Fruit fly (Drosophila melanogaster) whole organism, embryonic: ENCODE results near the gene CG15643.
A peak's percentile ranks its signal among the peaks of the same experiment; 100 is the strongest.

Experiments used
- Antp ChIP-seq: fragments of 200-800 bp; sonication (Bioruptor generic); optimal IDR thresholded peaks from 3 replicates; lab custom pipeline; 2016; ENCODE audit warnings: missing biosample characterization, missing genetic modification characterization
- B-H1 ChIP-seq: fragments of 200-800 bp; sonication (Bioruptor generic); IDR thresholded peaks from 3 replicates; pipeline ENCODE4 v1.3.6; 2022; ENCODE audit warnings: missing biosample characterization, missing genetic modification characterization
- CG1024 ChIP-seq: fragments of 200-800 bp; sonication (Bioruptor generic); IDR thresholded peaks from 2 replicates; pipeline ENCODE4 v1.3.6; 2022; ENCODE audit warnings: missing biosample characterization, missing genetic modification characterization
- CG10565 ChIP-seq: fragments of 200-800 bp; sonication (Bioruptor generic); optimal IDR thresholded peaks from 3 replicates; lab custom pipeline; 2016; ENCODE audit warnings: missing biosample characterization, mild to moderate bottlenecking, missing genetic modification characterization
- CG11093 ChIP-seq: fragments of 200-800 bp; sonication (Bioruptor generic); IDR thresholded peaks from 3 replicates; pipeline ENCODE4 v1.3.6; 2022; ENCODE audit warnings: missing biosample characterization, missing genetic modification characterization
- CG15073 ChIP-seq: fragments of 200-800 bp; sonication (Bioruptor generic); optimal IDR thresholded peaks from 2 replicates; lab custom pipeline; 2016; ENCODE audit warnings: missing biosample characterization, missing genetic modification characterization
- CG1529 ChIP-seq: fragments of 200-800 bp; sonication (Bioruptor generic); optimal IDR thresholded peaks from 3 replicates; lab custom pipeline; 2018; ENCODE audit warnings: missing biosample characterization, missing genetic modification characterization
- CG16779 ChIP-seq: fragments of 200-800 bp; sonication (Bioruptor generic); IDR thresholded peaks from 2 replicates; pipeline ENCODE4 v1.3.6; 2022; ENCODE audit warnings: missing biosample characterization, missing genetic modification characterization
- CG16815 ChIP-seq: fragments of 200-800 bp; sonication (Bioruptor generic); optimal IDR thresholded peaks from 3 replicates; lab custom pipeline; 2017; ENCODE audit warnings: missing biosample characterization, mild to moderate bottlenecking, missing genetic modification characterization
- CG18262 ChIP-seq: fragments of 200-800 bp; optimal IDR thresholded peaks from 3 replicates; lab custom pipeline; 2019; ENCODE audit warnings: missing biosample characterization, mild to moderate bottlenecking, missing genetic modification characterization, moderate library complexity
- CG2889 ChIP-seq: fragments of 200-800 bp; sonication (Bioruptor generic); IDR thresholded peaks from 3 replicates; pipeline ENCODE4 v1.3.6; 2022; ENCODE audit warnings: missing biosample characterization, missing genetic modification characterization
- CG31388 ChIP-seq: fragments of 200-800 bp; sonication (Bioruptor generic); optimal IDR thresholded peaks from 2 replicates; lab custom pipeline; 2016; ENCODE audit warnings: missing biosample characterization, missing genetic modification characterization
- CG32767 ChIP-seq: fragments of 200-800 bp; sonication (Bioruptor generic); IDR thresholded peaks from 2 replicates; pipeline ENCODE4 v1.3.6; 2022; ENCODE audit warnings: missing biosample characterization, missing genetic modification characterization
- CG3847 ChIP-seq: fragments of 200-800 bp; sonication (Bioruptor generic); IDR thresholded peaks from 2 replicates; pipeline ENCODE4 v1.3.6; 2022; ENCODE audit warnings: missing biosample characterization, missing genetic modification characterization
- CG42726 ChIP-seq: fragments of 200-800 bp; sonication (Bioruptor generic); IDR thresholded peaks from 2 replicates; pipeline ENCODE4 v1.3.6; 2022; ENCODE audit warnings: missing biosample characterization, missing genetic modification characterization; ENCODE audit not compliant: partially characterized antibody
- CG4282 ChIP-seq: fragments of 200-800 bp; sonication (Bioruptor generic); optimal IDR thresholded peaks from 2 replicates; lab custom pipeline; 2016; ENCODE audit warnings: missing biosample characterization, missing genetic modification characterization
- CG6272 ChIP-seq: fragments of 200-800 bp; sonication (Bioruptor generic); IDR thresholded peaks from 2 replicates; pipeline ENCODE4 v1.3.6; 2022; ENCODE audit warnings: missing biosample characterization, missing genetic modification characterization
- CG7357 ChIP-seq: fragments of 200-800 bp; sonication (Bioruptor generic); IDR thresholded peaks from 3 replicates; pipeline ENCODE4 v1.3.6; 2022; ENCODE audit warnings: missing biosample characterization, missing genetic modification characterization
- CG7372 ChIP-seq: fragments of 200-800 bp; sonication (Bioruptor generic); IDR thresholded peaks from 2 replicates; pipeline ENCODE4 v1.3.6; 2022; ENCODE audit warnings: missing biosample characterization, missing genetic modification characterization
- CG9609 ChIP-seq: fragments of 200-800 bp; sonication (Bioruptor generic); optimal IDR thresholded peaks from 3 replicates; lab custom pipeline; 2016; ENCODE audit warnings: missing biosample characterization, missing genetic modification characterization
- Camta ChIP-seq: fragments of 200-800 bp; sonication (Bioruptor generic); optimal IDR thresholded peaks from 2 replicates; lab custom pipeline; 2016; ENCODE audit warnings: missing biosample characterization, missing genetic modification characterization
- Dbx ChIP-seq: fragments of 200-800 bp; sonication (Bioruptor generic); IDR thresholded peaks from 3 replicates; pipeline ENCODE4 v1.3.6; 2022; ENCODE audit warnings: missing biosample characterization, missing genetic modification characterization
- Dip2 ChIP-seq: fragments of 200-800 bp; sonication (Bioruptor generic); IDR thresholded peaks from 2 replicates; pipeline ENCODE4 v1.3.6; 2022; ENCODE audit warnings: missing biosample characterization, missing genetic modification characterization
- Drgx ChIP-seq: fragments of 200-800 bp; sonication (Bioruptor generic); IDR thresholded peaks from 2 replicates; pipeline ENCODE4 v1.3.6; 2022; ENCODE audit warnings: missing biosample characterization, missing genetic modification characterization
- GATAe ChIP-seq: fragments of 200-800 bp; sonication (Bioruptor generic); conservative IDR thresholded peaks from 2 replicates; pipeline ENCODE4 v1.3.6; 2022; ENCODE audit warnings: missing biosample characterization, missing genetic modification characterization
- Gsc ChIP-seq: fragments of 200-800 bp; sonication (Bioruptor generic); IDR thresholded peaks from 2 replicates; pipeline ENCODE4 v1.3.6; 2022; ENCODE audit warnings: missing biosample characterization, missing genetic modification characterization
- H2.0 ChIP-seq: fragments of 200-800 bp; sonication (Bioruptor generic); IDR thresholded peaks from 2 replicates; pipeline ENCODE4 v1.3.6; 2022; ENCODE audit warnings: missing biosample characterization, missing genetic modification characterization
- Hand ChIP-seq: fragments of 200-800 bp; sonication (Bioruptor generic); optimal IDR thresholded peaks from 2 replicates; lab custom pipeline; 2017; ENCODE audit warnings: mild to moderate bottlenecking, missing biosample characterization, missing genetic modification reagents, missing genetic modification characterization
- Hmr ChIP-seq: fragments of 200-800 bp; sonication (Bioruptor generic); optimal IDR thresholded peaks from 3 replicates; lab custom pipeline; 2017; ENCODE audit warnings: mild to moderate bottlenecking, missing biosample characterization, missing genetic modification reagents, missing genetic modification characterization
- Jarid2 ChIP-seq: fragments of 200-800 bp; sonication (Bioruptor generic); optimal IDR thresholded peaks from 3 replicates; lab custom pipeline; 2017; ENCODE audit warnings: mild to moderate bottlenecking, missing biosample characterization, missing genetic modification reagents, missing genetic modification characterization
- MESR4 ChIP-seq: fragments of 200-800 bp; sonication (Bioruptor generic); optimal IDR thresholded peaks from 2 replicates; lab custom pipeline; 2018; ENCODE audit warnings: missing biosample characterization, mild to moderate bottlenecking, missing genetic modification characterization, moderate library complexity
- NC2β ChIP-seq: fragments of 200-800 bp; sonication (Bioruptor generic); optimal IDR thresholded peaks from 2 replicates; lab custom pipeline; 2016; ENCODE audit warnings: missing biosample characterization, missing genetic modification characterization
- Oaz ChIP-seq: fragments of 200-800 bp; sonication (Bioruptor generic); IDR thresholded peaks from 2 replicates; pipeline ENCODE4 v1.3.6; 2022; ENCODE audit warnings: missing biosample characterization, missing genetic modification characterization
- PHDP ChIP-seq: fragments of 200-800 bp; sonication (Bioruptor generic); optimal IDR thresholded peaks from 3 replicates; lab custom pipeline; 2018; ENCODE audit warnings: missing biosample characterization, mild to moderate bottlenecking, missing genetic modification characterization, moderate library complexity
- Ptx1 ChIP-seq: fragments of 200-800 bp; sonication (Bioruptor generic); IDR thresholded peaks from 2 replicates; pipeline ENCODE4 v1.3.6; 2022; ENCODE audit warnings: missing biosample characterization, missing genetic modification characterization
- Rfx ChIP-seq: fragments of 200-800 bp; sonication (Bioruptor generic); IDR thresholded peaks from 2 replicates; pipeline ENCODE4 v1.3.6; 2022; ENCODE audit warnings: missing biosample characterization, missing genetic modification characterization
- Vsx1 ChIP-seq: fragments of 200-800 bp; sonication (Bioruptor generic); optimal IDR thresholded peaks from 2 replicates; lab custom pipeline; 2017; ENCODE audit warnings: missing biosample characterization, mild to moderate bottlenecking, missing genetic modification characterization, missing genetic modification reagents
- YL-1 ChIP-seq: fragments of 200-800 bp; sonication (Bioruptor generic); optimal IDR thresholded peaks from 3 replicates; lab custom pipeline; 2017; ENCODE audit warnings: missing biosample characterization, mild to moderate bottlenecking, missing genetic modification characterization
- amos ChIP-seq: fragments of 200-800 bp; sonication (Bioruptor generic); IDR thresholded peaks from 2 replicates; pipeline ENCODE4 v1.3.6; 2022; ENCODE audit warnings: missing biosample characterization, missing genetic modification characterization; ENCODE audit not compliant: partially characterized antibody
- ash1 ChIP-seq: fragments of 200-800 bp; sonication (Bioruptor generic); optimal IDR thresholded peaks from 2 replicates; lab custom pipeline; 2018; ENCODE audit warnings: missing biosample characterization, mild to moderate bottlenecking, missing genetic modification characterization
- croc ChIP-seq: fragments of 200-800 bp; sonication (Bioruptor generic); conservative IDR thresholded peaks from 3 replicates; pipeline ENCODE4 v1.3.6; 2022; ENCODE audit warnings: missing biosample characterization, missing genetic modification characterization
- danr ChIP-seq: fragments of 200-800 bp; sonication (Bioruptor generic); IDR thresholded peaks from 2 replicates; pipeline ENCODE4 v1.3.6; 2022; ENCODE audit warnings: missing biosample characterization, missing genetic modification characterization
- eyg ChIP-seq: fragments of 200-800 bp; sonication (Bioruptor generic); optimal IDR thresholded peaks from 3 replicates; lab custom pipeline; 2016; ENCODE audit warnings: missing biosample characterization, missing genetic modification characterization
- gem ChIP-seq: fragments of 200-800 bp; sonication (Bioruptor generic); optimal IDR thresholded peaks from 2 replicates; lab custom pipeline; 2019; ENCODE audit warnings: missing biosample characterization, mild to moderate bottlenecking, missing genetic modification characterization, moderate library complexity
- gro ChIP-seq: fragments of 200-800 bp; sonication (Bioruptor generic); optimal IDR thresholded peaks from 2 replicates; lab custom pipeline; 2016; ENCODE audit warnings: missing biosample characterization, missing genetic modification characterization
- insv ChIP-seq, 2 experiments: fragments of 200-800 bp; sonication (Bioruptor generic); optimal IDR thresholded peaks; 3 replicates each; lab custom pipeline; 2016 to 2018; ENCODE audit warnings: missing biosample characterization in 2 of 2, missing genetic modification characterization in 2 of 2
- pfk ChIP-seq: fragments of 200-800 bp; sonication (Bioruptor generic); optimal IDR thresholded peaks from 2 replicates; lab custom pipeline; 2018; ENCODE audit warnings: missing biosample characterization, mild to moderate bottlenecking, missing genetic modification characterization, moderate library complexity
- slp2 ChIP-seq: fragments of 200-800 bp; sonication (Bioruptor generic); optimal IDR thresholded peaks from 2 replicates; lab custom pipeline; 2016; ENCODE audit warnings: missing biosample characterization, missing genetic modification characterization
- sna ChIP-seq: fragments of 200-800 bp; sonication (Bioruptor generic); IDR thresholded peaks from 2 replicates; pipeline ENCODE4 v1.3.6; 2022; ENCODE audit warnings: missing biosample characterization, missing genetic modification characterization; ENCODE audit not compliant: partially characterized antibody
- unc-4 ChIP-seq: fragments of 200-800 bp; sonication (Bioruptor generic); IDR thresholded peaks from 2 replicates; pipeline ENCODE4 v1.3.6; 2022; ENCODE audit warnings: missing biosample characterization, missing genetic modification characterization; ENCODE audit not compliant: partially characterized antibody
- wor ChIP-seq: fragments of 200-800 bp; sonication (Bioruptor generic); IDR thresholded peaks from 2 replicates; pipeline ENCODE4 v1.3.6; 2022; ENCODE audit warnings: missing biosample characterization, missing genetic modification characterization

CG15643 gene

DNA sequence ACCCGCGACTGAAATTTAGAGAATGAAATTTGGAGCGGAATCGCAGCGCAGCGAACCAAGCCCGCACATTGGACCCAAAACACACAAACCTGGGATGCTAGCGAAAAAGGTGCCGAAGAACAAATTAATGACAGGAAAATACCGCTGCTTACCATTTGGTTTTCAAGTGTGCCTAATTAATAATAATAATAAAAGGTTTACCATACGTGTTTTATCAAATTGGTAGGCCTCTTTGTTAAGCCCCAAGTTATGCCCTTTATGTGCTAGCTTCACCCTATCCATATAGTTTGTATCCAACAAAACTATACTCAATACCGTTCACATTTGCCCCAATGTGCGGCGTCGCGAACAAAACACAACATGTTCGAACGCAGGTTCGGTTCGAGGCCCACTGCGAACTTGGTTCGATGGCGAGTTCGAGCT, 17.7 kb downstream of the CG15643 start, which contains the start of gene Ac13E (continued):
- peak; percentile 59 for TF ChIP-seq CG1024 (GFP tag; lab: Robert Waterston, UW)
- peak; percentile 83 for TF ChIP-seq gro (GFP tag; lab: Kevin White, UChicago)
- TF ChIP-seq Hand = peak; percentile 81
- TF ChIP-seq danr (GFP tag; lab: Robert Waterston, UW) = peak; percentile 78
- peak; percentile 94 for TF ChIP-seq Hmr (GFP tag; lab: Kevin White, UChicago)
- peak; percentile 80 for TF ChIP-seq Antp (GFP tag; lab: Kevin White, UChicago)
- TF ChIP-seq CG31388 (GFP tag; lab: Kevin White, UChicago) = peak; percentile 66
- TF ChIP-seq Vsx1 (GFP tag; lab: Kevin White, UChicago) = peak; percentile 74
- peak; percentile 2 for TF ChIP-seq ash1 (GFP tag; lab: Kevin White, UChicago)
- TF ChIP-seq CG16815 (GFP tag; lab: Kevin White, UChicago) = peak; percentile 88
- peak; percentile 80 for TF ChIP-seq Oaz (GFP tag; lab: Robert Waterston, UW)
- TF ChIP-seq GATAe (GFP tag; lab: Robert Waterston, UW) = peak; percentile 58; the same call in 1 of the 2 replicates
- peak; percentile 68 for TF ChIP-seq CG9609
- peak; percentile 89 for TF ChIP-seq Ptx1 (GFP tag; lab: Robert Waterston, UW)
- peak; percentile 70 for TF ChIP-seq B-H1
- TF ChIP-seq slp2 (GFP tag; lab: Kevin White, UChicago) = peak; percentile 74
- peak in 1 of 2 experiments; percentile 40 for TF ChIP-seq insv (GFP tag; optimal IDR thresholded peaks at IDR 0.05; lab: Kevin White, UChicago)
- TF ChIP-seq Camta (GFP tag; lab: Kevin White, UChicago) = peak; percentile 73
- TF ChIP-seq YL-1 (GFP tag; lab: Kevin White, UChicago) = peak; percentile 64
- peak; percentile 88 for TF ChIP-seq CG32767
- peak; percentile 71; the same call in 1 of the 3 replicates for TF ChIP-seq CG2889 (GFP tag; lab: Robert Waterston, UW)
- TF ChIP-seq CG1529 (GFP tag; lab: Kevin White, UChicago) = peak; percentile 89
- TF ChIP-seq amos (GFP tag; lab: Robert Waterston, UW) = peak; percentile 15; the same call in 1 of the 2 replicates
- TF ChIP-seq PHDP = peak; percentile 92
- 0 out of 2 replicates have a peak, but pooled peaks have one; percentile 33 for TF ChIP-seq CG16779 (GFP tag; lab: Robert Waterston, UW)
- peak; percentile 27 for TF ChIP-seq CG15073 (GFP tag; lab: Kevin White, UChicago)
- peak; percentile 83 for TF ChIP-seq CG11093 (GFP tag; lab: Robert Waterston, UW)
- TF ChIP-seq CG7357 (GFP tag; lab: Robert Waterston, UW) = peak; percentile 81
- peak; percentile 82 for TF ChIP-seq H2.0 (GFP tag; lab: Robert Waterston, UW)
- peak; percentile 83 for TF ChIP-seq wor (GFP tag; lab: Robert Waterston, UW)
- TF ChIP-seq unc-4 (GFP tag; lab: Robert Waterston, UW) = no peak
- TF ChIP-seq CG3847 = peak; percentile 86
- TF ChIP-seq croc (GFP tag; lab: Robert Waterston, UW) = peak; percentile 88
- TF ChIP-seq CG4282 = peak; percentile 90
- peak; percentile 61 for TF ChIP-seq CG10565
- TF ChIP-seq Dip2 (GFP tag; lab: Robert Waterston, UW) = no peak
- TF ChIP-seq MESR4 (GFP tag; lab: Kevin White, UChicago) = no peak
- TF ChIP-seq sna (GFP tag; lab: Robert Waterston, UW) = peak; percentile 51; the same call in 1 of the 2 replicates
- peak; percentile 90 for TF ChIP-seq Dbx (GFP tag; lab: Robert Waterston, UW)
- TF ChIP-seq gem = peak; percentile 94
- peak; percentile 38 for TF ChIP-seq pfk (GFP tag; lab: Kevin White, UChicago)
- TF ChIP-seq Drgx = peak; percentile 84
- peak; percentile 89 for TF ChIP-seq CG7372 (GFP tag; lab: Robert Waterston, UW)
- peak; percentile 92 for TF ChIP-seq Rfx (GFP tag; lab: Robert Waterston, UW)
- TF ChIP-seq CG42726 (GFP tag; lab: Robert Waterston, UW) = peak; percentile 48; the same call in 1 of the 2 replicates
- peak; percentile 59 for TF ChIP-seq Gsc (GFP tag; lab: Robert Waterston, UW)
- TF ChIP-seq Jarid2 (GFP tag; lab: Kevin White, UChicago) = peak; percentile 78
- TF ChIP-seq CG18262 (tag; lab: Kevin White, UChicago) = peak; percentile 93
- peak; percentile 85 for TF ChIP-seq CG6272 (GFP tag; lab: Robert Waterston, UW)
- peak; percentile 18 for TF ChIP-seq eyg (GFP tag; lab: Kevin White, UChicago)
- TF ChIP-seq NC2β = peak; percentile 79
